Worm (Caenorhabditis elegans) whole organism, L1 larva: ENCODE results near the gene grwd-1.

Experiments used
- C04F5.9 ChIP-seq: sonication (generic microtip); optimal IDR thresholded peaks from 2 replicates; lab custom pipeline; 2016; ENCODE audit warnings: missing genetic modification characterization, missing compliant biosample characterization
- C16A3.4 ChIP-seq: fragments of 150-350 bp; optimal IDR thresholded peaks from 2 replicates; lab custom pipeline; 2014; ENCODE audit warnings: missing biosample characterization, missing genetic modification characterization
- C34B4.2 ChIP-seq: sonication (generic microtip); optimal IDR thresholded peaks from 2 replicates; lab custom pipeline; 2017; ENCODE audit warnings: mild to moderate bottlenecking, missing genetic modification characterization, missing compliant biosample characterization
- F16B12.6 ChIP-seq: fragments of 150-350 bp; optimal IDR thresholded peaks from 2 replicates; lab custom pipeline; 2014; ENCODE audit warnings: missing biosample characterization, missing genetic modification characterization
- aha-1 ChIP-seq: fragments of 150-350 bp; optimal IDR thresholded peaks from 2 replicates; lab custom pipeline; 2014; ENCODE audit warnings: missing biosample characterization, missing genetic modification characterization
- alr-1 ChIP-seq: fragments of 200-800 bp; sonication (Bioruptor generic); optimal IDR thresholded peaks from 2 replicates; lab custom pipeline; 2018; ENCODE audit warnings: borderline replicate concordance, mild to moderate bottlenecking, missing genetic modification characterization, missing compliant biosample characterization
- aly-2 ChIP-seq: fragments of 150-350 bp; optimal IDR thresholded peaks from 2 replicates; lab custom pipeline; 2014; ENCODE audit warnings: missing biosample characterization, missing genetic modification characterization
- ama-1 ChIP-seq: fragments of 150-350 bp; optimal IDR thresholded peaks from 2 replicates; lab custom pipeline; 2014
- blmp-1 ChIP-seq: fragments of 150-350 bp; optimal IDR thresholded peaks from 2 replicates; lab custom pipeline; 2014; ENCODE audit warnings: missing biosample characterization, missing genetic modification characterization
- ceh-63 ChIP-seq: fragments of 200-800 bp; sonication (Bioruptor generic); optimal IDR thresholded peaks from 2 replicates; lab custom pipeline; 2018; ENCODE audit warnings: mild to moderate bottlenecking, missing genetic modification characterization, missing compliant biosample characterization
- ceh-82 ChIP-seq, 3 experiments: fragments of 150-350 bp in 1 of 3; sonication (generic microtip) in 2 of 3; optimal IDR thresholded peaks; 2 replicates each; lab custom pipeline; 2014 to 2017; ENCODE audit warnings: missing biosample characterization in 3 of 3, missing genetic modification characterization in 3 of 3
- ceh-90 ChIP-seq: sonication (generic microtip); optimal IDR thresholded peaks from 2 replicates; lab custom pipeline; 2016; ENCODE audit warnings: missing genetic modification characterization, missing compliant biosample characterization
- dpl-1 ChIP-seq, 3 experiments: fragments of 150-350 bp in 2 of 3; sonication (generic microtip) in 1 of 3; optimal IDR thresholded peaks; 2 replicates each; lab custom pipeline; 2014 to 2017; ENCODE audit warnings: missing biosample characterization in 3 of 3, missing genetic modification characterization in 3 of 3, missing genetic modification reagents in 3 of 3
- dsc-1 ChIP-seq: sonication (generic microtip); optimal IDR thresholded peaks from 2 replicates; lab custom pipeline; 2016; ENCODE audit warnings: mild to moderate bottlenecking, missing genetic modification characterization, missing compliant biosample characterization
- efl-1 ChIP-seq, 4 experiments: fragments of 150-350 bp; optimal IDR thresholded peaks in 3 of 4; peaks in 1 of 4; 1 replicate in 1 of 4; 2 replicates in 3 of 4; lab custom pipeline; 2014; ENCODE audit warnings: missing biosample characterization in 2 of 4, missing genetic modification characterization in 2 of 4, missing genetic modification reagents in 2 of 4
- efl-3 ChIP-seq: fragments of 200-800 bp; sonication (Bioruptor generic); optimal IDR thresholded peaks from 2 replicates; lab custom pipeline; 2018; ENCODE audit warnings: mild to moderate bottlenecking, missing genetic modification characterization, missing compliant biosample characterization
- egl-13 ChIP-seq: sonication (generic microtip); optimal IDR thresholded peaks from 2 replicates; lab custom pipeline; 2016; ENCODE audit warnings: missing genotype, missing genetic modification reagents, missing genetic modification characterization, missing compliant biosample characterization
- elt-3 ChIP-seq, 6 experiments: fragments of 150-350 bp in 1 of 6; sonication (generic microtip); optimal IDR thresholded peaks; 2 replicates each; lab custom pipeline; 2017 to 2018; ENCODE audit warnings: missing biosample characterization in 6 of 6, missing genetic modification characterization in 6 of 6, inconsistent platforms in 1 of 6
- fkh-10 ChIP-seq: sonication (generic microtip); optimal IDR thresholded peaks from 2 replicates; lab custom pipeline; 2017; ENCODE audit warnings: missing biosample characterization, missing genetic modification reagents, missing genetic modification characterization
- fkh-8 ChIP-seq: sonication (generic microtip); optimal IDR thresholded peaks from 2 replicates; lab custom pipeline; 2016; ENCODE audit warnings: mild to moderate bottlenecking, missing genetic modification characterization, missing compliant biosample characterization
- fos-1 ChIP-seq: fragments of 150-350 bp; optimal IDR thresholded peaks from 2 replicates; lab custom pipeline; 2014; ENCODE audit warnings: missing biosample characterization, missing genetic modification characterization
- grh-1 ChIP-seq: fragments of 200-800 bp; sonication (Bioruptor generic); IDR thresholded peaks from 2 replicates; pipeline ENCODE4 v1.3.6; 2022; ENCODE audit warnings: missing genetic modification reagents, missing genetic modification characterization, missing compliant biosample characterization
- isw-1 ChIP-seq: fragments of 200-800 bp; sonication (Bioruptor generic); IDR thresholded peaks from 2 replicates; pipeline ENCODE4 v1.3.6; 2022; ENCODE audit warnings: missing genetic modification characterization, missing compliant biosample characterization
- jun-1 ChIP-seq: fragments of 150-350 bp; optimal IDR thresholded peaks from 2 replicates; lab custom pipeline; 2014; ENCODE audit warnings: missing biosample characterization, missing genetic modification reagents, missing genetic modification characterization
- lin-13 ChIP-seq: fragments of 150-350 bp; optimal IDR thresholded peaks from 2 replicates; lab custom pipeline; 2014; ENCODE audit warnings: missing biosample characterization, missing genetic modification reagents, missing genetic modification characterization
- lin-14 ChIP-seq: fragments of 200-800 bp; sonication (Bioruptor generic); optimal IDR thresholded peaks from 2 replicates; lab custom pipeline; 2018; ENCODE audit warnings: mild to moderate bottlenecking, missing genetic modification characterization, moderate library complexity, missing compliant biosample characterization
- lin-15B ChIP-seq: fragments of 150-350 bp; sonication (generic microtip); optimal IDR thresholded peaks from 3 replicates; lab custom pipeline; 2014; ENCODE audit warnings: missing biosample characterization, missing genetic modification characterization
- lin-35 ChIP-seq, 2 experiments: fragments of 150-350 bp; optimal IDR thresholded peaks; 2 replicates each; lab custom pipeline; 2014; ENCODE audit warnings: missing biosample characterization in 2 of 2, missing genetic modification characterization in 2 of 2, missing genetic modification reagents in 2 of 2
- lin-39 ChIP-seq: fragments of 150-350 bp; optimal IDR thresholded peaks from 2 replicates; lab custom pipeline; 2014; ENCODE audit warnings: missing biosample characterization, missing genetic modification reagents, missing genetic modification characterization
- lir-3 ChIP-seq: sonication (generic microtip); optimal IDR thresholded peaks from 2 replicates; lab custom pipeline; 2016; ENCODE audit warnings: mild to moderate bottlenecking, missing genetic modification characterization, moderate library complexity, missing compliant biosample characterization; ENCODE audit not compliant: poor library complexity
- lsy-2 ChIP-seq, 2 experiments: fragments of 150-350 bp; optimal IDR thresholded peaks; 2 replicates each; lab custom pipeline; 2014; ENCODE audit warnings: missing biosample characterization in 2 of 2, missing genetic modification characterization in 2 of 2
- mdl-1 ChIP-seq, 2 experiments: fragments of 150-350 bp; optimal IDR thresholded peaks; 2 replicates each; lab custom pipeline; 2014 to 2017; ENCODE audit warnings: missing biosample characterization in 2 of 2, missing genetic modification characterization in 2 of 2, inconsistent platforms in 1 of 2
- mef-2 ChIP-seq: fragments of 150-350 bp; optimal IDR thresholded peaks from 2 replicates; lab custom pipeline; 2014; ENCODE audit warnings: missing biosample characterization, missing genetic modification characterization
- nhr-11 ChIP-seq: fragments of 150-350 bp; optimal IDR thresholded peaks from 2 replicates; lab custom pipeline; 2014; ENCODE audit warnings: missing biosample characterization, missing genetic modification characterization
- nhr-12 ChIP-seq: sonication (generic microtip); optimal IDR thresholded peaks from 2 replicates; lab custom pipeline; 2017; ENCODE audit warnings: missing biosample characterization, missing genetic modification characterization
- nhr-19 ChIP-seq: fragments of 200-800 bp; sonication (Bioruptor generic); conservative IDR thresholded peaks from 2 replicates; pipeline ENCODE4 v1.3.6; 2022; ENCODE audit warnings: missing genetic modification characterization, missing compliant biosample characterization
- nhr-20 ChIP-seq: sonication (generic microtip); optimal IDR thresholded peaks from 2 replicates; lab custom pipeline; 2016; ENCODE audit warnings: mild to moderate bottlenecking, missing genetic modification characterization, missing compliant biosample characterization
- nhr-237 ChIP-seq: fragments of 150-350 bp; optimal IDR thresholded peaks from 2 replicates; lab custom pipeline; 2014; ENCODE audit warnings: missing biosample characterization, missing genetic modification characterization
- nhr-47 ChIP-seq: sonication (generic microtip); optimal IDR thresholded peaks from 2 replicates; lab custom pipeline; 2016; ENCODE audit warnings: mild to moderate bottlenecking, missing genetic modification characterization, moderate library complexity, missing compliant biosample characterization
- nhr-84 ChIP-seq: sonication (generic microtip); optimal IDR thresholded peaks from 2 replicates; lab custom pipeline; 2017; ENCODE audit warnings: missing biosample characterization, missing genetic modification characterization
- pax-3 ChIP-seq: fragments of 200-800 bp; sonication (Bioruptor generic); optimal IDR thresholded peaks from 2 replicates; lab custom pipeline; 2018; ENCODE audit warnings: mild to moderate bottlenecking, missing genetic modification characterization, moderate library complexity, missing compliant biosample characterization
- rnt-1 ChIP-seq: sonication (generic microtip); optimal IDR thresholded peaks from 2 replicates; lab custom pipeline; 2016; ENCODE audit warnings: mild to moderate bottlenecking, missing genetic modification characterization, moderate library complexity, missing compliant biosample characterization
- skn-1 ChIP-seq: fragments of 150-350 bp; optimal IDR thresholded peaks from 2 replicates; lab custom pipeline; 2014; ENCODE audit warnings: missing biosample characterization, missing genetic modification characterization
- sox-4 ChIP-seq: sonication (generic microtip); optimal IDR thresholded peaks from 2 replicates; lab custom pipeline; 2016; ENCODE audit warnings: missing genetic modification characterization, missing compliant biosample characterization
- sup-37 ChIP-seq: fragments of 200-800 bp; sonication (Bioruptor generic); optimal IDR thresholded peaks from 2 replicates; lab custom pipeline; 2018; ENCODE audit warnings: mild to moderate bottlenecking, missing genetic modification characterization, missing compliant biosample characterization
- tbx-2 ChIP-seq: sonication (generic microtip); optimal IDR thresholded peaks from 2 replicates; lab custom pipeline; 2016; ENCODE audit warnings: missing genetic modification characterization, missing compliant biosample characterization
- unc-130 ChIP-seq: fragments of 150-350 bp; optimal IDR thresholded peaks from 2 replicates; lab custom pipeline; 2017; ENCODE audit warnings: missing biosample characterization, missing genetic modification characterization, inconsistent platforms
- unc-30 ChIP-seq: sonication (generic microtip); optimal IDR thresholded peaks from 2 replicates; lab custom pipeline; 2017; ENCODE audit warnings: missing biosample characterization, missing genetic modification characterization
- unc-62 ChIP-seq: fragments of 150-350 bp; optimal IDR thresholded peaks from 2 replicates; lab custom pipeline; 2014; ENCODE audit warnings: missing biosample characterization, missing genetic modification reagents, missing genetic modification characterization
- unc-98 ChIP-seq: fragments of 200-800 bp; sonication (Bioruptor generic); IDR thresholded peaks from 2 replicates; pipeline ENCODE4 v1.3.6; 2022; ENCODE audit warnings: missing genetic modification characterization, missing compliant biosample characterization
- vab-15 ChIP-seq: sonication (generic microtip); optimal IDR thresholded peaks from 2 replicates; lab custom pipeline; 2017; ENCODE audit warnings: missing genotype, mild to moderate bottlenecking, missing genetic modification characterization, missing compliant biosample characterization
- zag-1 ChIP-seq: fragments of 150-350 bp; optimal IDR thresholded peaks from 2 replicates; lab custom pipeline; 2014; ENCODE audit warnings: missing biosample characterization, missing genetic modification characterization

Gene grwd-1

DNA sequence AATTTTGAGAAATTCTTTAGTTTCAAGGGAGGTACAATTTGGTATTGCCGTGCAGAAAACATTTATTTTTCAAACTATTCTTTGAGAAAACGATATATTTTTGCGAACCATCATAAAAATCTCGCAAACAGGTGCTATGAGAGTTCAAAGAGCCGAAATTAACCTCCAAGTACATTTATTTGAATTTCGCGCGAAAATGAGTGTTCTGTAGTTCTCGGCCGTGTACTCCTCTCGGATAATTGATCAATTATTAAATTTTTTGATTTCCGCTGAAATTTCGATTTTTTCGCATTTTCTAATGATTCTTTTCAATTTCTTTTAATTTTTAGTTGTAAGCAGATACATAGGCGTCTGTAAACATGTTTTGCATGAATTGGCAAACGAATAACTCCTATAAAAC lies 36.9 kb downstream of the grwd-1 start (continued):
- TF ChIP-seq unc-98 (GFP tag; lab: Robert Waterston, UW) = no peak
- TF ChIP-seq nhr-237 (tag; lab: Kevin White, UChicago) = no peak
- peak; percentile 23 for TF ChIP-seq fos-1 (tag; lab: Kevin White, UChicago)
- TF ChIP-seq lin-15B (tag; lab: Kevin White, UChicago) = no peak
- no peak for TF ChIP-seq aha-1 (tag; lab: Kevin White, UChicago)
- no peak for TF ChIP-seq fkh-8 (tag; lab: Kevin White, UChicago)
- peak; percentile 57 for TF ChIP-seq egl-13 (tag; lab: Kevin White, UChicago)
- no peak for TF ChIP-seq alr-1 (tag; lab: Kevin White, UChicago)
- no peak for TF ChIP-seq ceh-63
- TF ChIP-seq lin-13 (GFP tag; lab: Kevin White, UChicago) = no peak
- TF ChIP-seq nhr-47 (tag; lab: Kevin White, UChicago) = peak; percentile 64
- no peak for TF ChIP-seq efl-3 (GFP tag; lab: Kevin White, UChicago)
- no peak for TF ChIP-seq C16A3.4 (tag; lab: Kevin White, UChicago)
- no peak for TF ChIP-seq vab-15 (tag; lab: Kevin White, UChicago)
- TF ChIP-seq F16B12.6 (tag; lab: Kevin White, UChicago) = no peak
- no peak for TF ChIP-seq nhr-11 (tag; lab: Kevin White, UChicago)
- TF ChIP-seq zag-1 (tag; lab: Kevin White, UChicago) = no peak
- no peak for TF ChIP-seq mdl-1 (tag; optimal IDR thresholded peaks at IDR 0.05; lab: Kevin White, UChicago)
- no peak for TF ChIP-seq aly-2 (tag; lab: Kevin White, UChicago)
- TF ChIP-seq C04F5.9 (tag; lab: Kevin White, UChicago) = peak; percentile 7
- TF ChIP-seq ceh-90 = peak; percentile 83
- TF ChIP-seq elt-3 (tag; optimal IDR thresholded peaks at IDR 0.05; lab: Kevin White, UChicago) = no peak
- peak; percentile 43; the same call in 1 of the 2 replicates for TF ChIP-seq grh-1 (GFP tag; lab: Robert Waterston, UW)
- TF ChIP-seq unc-130 = peak; percentile 21
- no peak for TF ChIP-seq nhr-84 (tag; lab: Kevin White, UChicago)
- TF ChIP-seq lsy-2 (tag; optimal IDR thresholded peaks at IDR 0.05; lab: Kevin White, UChicago) = peak; percentile 34 to 59
- peak; percentile 65 for TF ChIP-seq nhr-19 (GFP tag; lab: Robert Waterston, UW)
- TF ChIP-seq nhr-20 (tag; lab: Kevin White, UChicago) = peak; percentile 58
- TF ChIP-seq blmp-1 (tag; lab: Kevin White, UChicago) = peak; percentile 18
- no peak for TF ChIP-seq unc-30 (tag; lab: Kevin White, UChicago)
- TF ChIP-seq nhr-12 (tag; lab: Kevin White, UChicago) = no peak
- peak; percentile 16 for TF ChIP-seq pax-3 (tag; lab: Kevin White, UChicago)
- no peak for TF ChIP-seq fkh-10
- no peak for TF ChIP-seq lin-14 (GFP tag; lab: Kevin White, UChicago)
- TF ChIP-seq dsc-1 (tag; lab: Kevin White, UChicago) = peak; percentile 41
- TF ChIP-seq jun-1 = no peak
- peak; percentile 84 for TF ChIP-seq lir-3 (tag; lab: Kevin White, UChicago)
- TF ChIP-seq sox-4 (tag; lab: Kevin White, UChicago) = peak; percentile 60

DNA sequence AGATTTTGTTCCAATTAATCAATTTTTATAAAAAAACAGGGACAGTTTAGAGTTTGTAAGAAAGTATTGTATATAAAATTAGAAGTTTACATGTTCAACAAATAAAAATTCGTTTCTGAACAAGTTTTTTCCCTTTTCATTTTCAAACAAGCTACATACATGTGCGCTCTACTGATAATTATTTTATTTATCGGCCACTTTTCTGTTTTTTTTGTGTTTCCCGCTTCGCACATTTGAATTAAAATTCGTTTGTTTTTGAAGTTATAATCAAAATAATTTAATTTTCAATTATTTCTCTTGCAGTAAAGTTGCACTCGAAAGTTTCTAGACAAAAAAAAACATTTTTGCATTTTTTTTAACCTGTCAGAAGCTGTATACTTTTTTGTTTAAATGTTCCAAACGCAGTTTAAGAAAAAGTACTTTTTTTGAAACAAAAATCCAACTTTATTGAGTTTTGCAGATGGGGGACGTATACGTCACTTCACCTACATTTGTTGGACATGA lies 37.5 kb downstream of the grwd-1 start, which contains the start of gene hira-1:
Gene hira-1 (plus strand): TSS at position 454 of the 504 bp plus-strand sequence.
- TF ChIP-seq aly-2 (tag; lab: Kevin White, UChicago) (no peak), lin-35 (GFP tag; optimal IDR thresholded peaks at IDR 0.05; lab: Kevin White, UChicago) (peak; percentile 76 to 82), aha-1 (tag; lab: Kevin White, UChicago) (no peak), unc-62 (GFP tag; lab: Kevin White, UChicago) (no peak), ceh-63 (no peak), isw-1 (no peak), dpl-1 (GFP tag; optimal IDR thresholded peaks at IDR 0.05; lab: Kevin White, UChicago) (peak; percentile 62 to 82 (median 63)), efl-1 (optimal IDR thresholded peaks at IDR 0.05; lab: Kevin White, UChicago) (peak; percentile 70 to 77), efl-1 (GFP tag; optimal IDR thresholded peaks at IDR 0.05 in 1 of 2; lab: Kevin White, UChicago) (peak; percentile 77 to 97), blmp-1 (tag; lab: Kevin White, UChicago) (peak; percentile 43), C34B4.2 (tag; lab: Kevin White, UChicago) (no peak), ama-1 (lab: Kevin White, UChicago) (no peak), sox-4 (tag; lab: Kevin White, UChicago) (no peak), lin-14 (GFP tag; lab: Kevin White, UChicago) (peak; percentile 21), rnt-1 (tag; lab: Kevin White, UChicago) (no peak), tbx-2 (tag; lab: Kevin White, UChicago) (no peak), sup-37 (GFP tag; lab: Kevin White, UChicago) (no peak), ceh-82 (tag; optimal IDR thresholded peaks at IDR 0.05; lab: Kevin White, UChicago) (no peak), lin-15B (tag; lab: Kevin White, UChicago) (peak; percentile 62), mef-2 (tag; lab: Kevin White, UChicago) (no peak), skn-1 (tag; lab: Kevin White, UChicago) (no peak), lin-39 (tag; lab: Kevin White, UChicago) (no peak)
